Fruit fly (Drosophila melanogaster) whole organism, embryonic: ENCODE measurements around the gene CG3184.

Experiments
- BtbVII ChIP-seq: fragments of 200-800 bp; sonication (Bioruptor generic); optimal IDR thresholded peaks from 3 replicates; lab custom pipeline; 2017; ENCODE audit warnings: missing biosample characterization, mild to moderate bottlenecking, missing genetic modification characterization
- CG1024 ChIP-seq: fragments of 200-800 bp; sonication (Bioruptor generic); IDR thresholded peaks from 2 replicates; pipeline ENCODE4 v1.3.6; 2022; ENCODE audit warnings: missing biosample characterization, missing genetic modification characterization
- CG11093 ChIP-seq: fragments of 200-800 bp; sonication (Bioruptor generic); IDR thresholded peaks from 3 replicates; pipeline ENCODE4 v1.3.6; 2022; ENCODE audit warnings: missing biosample characterization, missing genetic modification characterization
- CG11456 ChIP-seq: fragments of 200-800 bp; sonication (Bioruptor generic); IDR thresholded peaks from 3 replicates; pipeline ENCODE4 v1.3.6; 2022; ENCODE audit warnings: missing biosample characterization, missing genetic modification characterization
- CG17359 ChIP-seq: fragments of 200-800 bp; sonication (Bioruptor generic); optimal IDR thresholded peaks from 3 replicates; lab custom pipeline; 2018; ENCODE audit warnings: missing biosample characterization, mild to moderate bottlenecking, missing genetic modification characterization, moderate library complexity
- CG2712 ChIP-seq: fragments of 200-800 bp; optimal IDR thresholded peaks from 3 replicates; lab custom pipeline; 2019; ENCODE audit warnings: missing biosample characterization, mild to moderate bottlenecking, missing genetic modification characterization, moderate library complexity
- CG4424 ChIP-seq: fragments of 200-800 bp; sonication (Bioruptor generic); optimal IDR thresholded peaks from 3 replicates; lab custom pipeline; 2016; ENCODE audit warnings: missing biosample characterization, missing genetic modification characterization
- CG4617 ChIP-seq: fragments of 200-800 bp; sonication (Bioruptor generic); optimal IDR thresholded peaks from 3 replicates; lab custom pipeline; 2016; ENCODE audit warnings: missing biosample characterization, missing genetic modification characterization, borderline replicate concordance
- CG4854 ChIP-seq: fragments of 200-800 bp; sonication (Bioruptor generic); optimal IDR thresholded peaks from 2 replicates; lab custom pipeline; 2016; ENCODE audit warnings: missing biosample characterization, missing genetic modification characterization, inconsistent platforms
- CG6175 ChIP-seq: fragments of 200-800 bp; sonication (Bioruptor generic); IDR thresholded peaks from 3 replicates; pipeline ENCODE4 v1.3.6; 2022; ENCODE audit warnings: missing biosample characterization, missing genetic modification characterization
- CG6272 ChIP-seq: fragments of 200-800 bp; sonication (Bioruptor generic); IDR thresholded peaks from 2 replicates; pipeline ENCODE4 v1.3.6; 2022; ENCODE audit warnings: missing biosample characterization, missing genetic modification characterization
- CG7839 ChIP-seq: fragments of 200-800 bp; sonication (Bioruptor generic); optimal IDR thresholded peaks from 3 replicates; lab custom pipeline; 2018; ENCODE audit warnings: missing biosample characterization, mild to moderate bottlenecking, missing genetic modification characterization, moderate library complexity
- CG8388 ChIP-seq: fragments of 200-800 bp; sonication (Bioruptor generic); optimal IDR thresholded peaks from 2 replicates; lab custom pipeline; 2019; ENCODE audit warnings: missing biosample characterization, mild to moderate bottlenecking, missing genetic modification characterization, moderate library complexity
- CG9215 ChIP-seq: fragments of 200-800 bp; sonication (Bioruptor generic); IDR thresholded peaks from 2 replicates; pipeline ENCODE4 v1.3.6; 2022; ENCODE audit warnings: missing biosample characterization, missing genetic modification characterization
- CHES-1-like ChIP-seq: fragments of 200-800 bp; sonication (Bioruptor generic); optimal IDR thresholded peaks from 2 replicates; lab custom pipeline; 2016; ENCODE audit warnings: missing biosample characterization, missing genetic modification characterization
- CTCF ChIP-seq: fragments of 200-800 bp; sonication (Bioruptor generic); optimal IDR thresholded peaks from 2 replicates; lab custom pipeline; 2017; ENCODE audit warnings: missing biosample characterization, mild to moderate bottlenecking, missing genetic modification characterization, moderate library complexity
- CkIIα-i1 ChIP-seq: fragments of 200-800 bp; sonication (Bioruptor generic); IDR thresholded peaks from 2 replicates; pipeline ENCODE4 v1.3.6; 2022; ENCODE audit warnings: missing biosample characterization, missing genetic modification characterization
- Dad ChIP-seq: fragments of 200-800 bp; sonication (Bioruptor generic); optimal IDR thresholded peaks from 3 replicates; lab custom pipeline; 2016; ENCODE audit warnings: missing biosample characterization, missing genetic modification characterization
- Dip2 ChIP-seq: fragments of 200-800 bp; sonication (Bioruptor generic); IDR thresholded peaks from 2 replicates; pipeline ENCODE4 v1.3.6; 2022; ENCODE audit warnings: missing biosample characterization, missing genetic modification characterization
- Dip3 ChIP-seq: fragments of 200-800 bp; sonication (Bioruptor generic); optimal IDR thresholded peaks from 3 replicates; lab custom pipeline; 2016; ENCODE audit warnings: missing biosample characterization, missing genetic modification characterization
- Doc2 ChIP-seq: fragments of 200-800 bp; sonication (Bioruptor generic); IDR thresholded peaks from 2 replicates; pipeline ENCODE4 v1.3.6; 2022; ENCODE audit warnings: missing biosample characterization, missing genetic modification characterization
- Doc3 ChIP-seq: fragments of 200-800 bp; sonication (Bioruptor generic); IDR thresholded peaks from 3 replicates; pipeline ENCODE4 v1.3.6; 2022; ENCODE audit warnings: missing biosample characterization, missing genetic modification characterization; ENCODE audit not compliant: partially characterized antibody
- ERR ChIP-seq: fragments of 200-800 bp; sonication (Bioruptor generic); optimal IDR thresholded peaks from 2 replicates; lab custom pipeline; 2016; ENCODE audit warnings: missing biosample characterization, missing genetic modification characterization
- Hmx ChIP-seq: fragments of 200-800 bp; sonication (Bioruptor generic); optimal IDR thresholded peaks from 2 replicates; lab custom pipeline; 2016; ENCODE audit warnings: missing biosample characterization, missing genetic modification characterization
- Med ChIP-seq: fragments of 200-800 bp; sonication (Bioruptor generic); peaks from one replicate; lab custom pipeline; 2016; ENCODE audit warnings: missing biosample characterization, missing genetic modification characterization, mild to moderate bottlenecking, inconsistent platforms, moderate library complexity
- Mes4 ChIP-seq: fragments of 200-800 bp; sonication (Bioruptor generic); optimal IDR thresholded peaks from 2 replicates; lab custom pipeline; 2016; ENCODE audit warnings: missing biosample characterization, missing genetic modification characterization
- NK7.1 ChIP-seq: fragments of 200-800 bp; sonication (Bioruptor generic); optimal IDR thresholded peaks from 3 replicates; lab custom pipeline; 2016; ENCODE audit warnings: missing biosample characterization, missing genetic modification characterization
- Poxn ChIP-seq: fragments of 200-800 bp; sonication (Bioruptor generic); IDR thresholded peaks from 2 replicates; pipeline ENCODE4 v1.3.6; 2022; ENCODE audit warnings: missing biosample characterization, missing genetic modification characterization
- Sin3A ChIP-seq: fragments of >200 bp; optimal IDR thresholded peaks from 2 replicates; lab custom pipeline; 2018
- Taf1 ChIP-seq: fragments of 200-800 bp; sonication (Bioruptor generic); IDR thresholded peaks from 2 replicates; pipeline ENCODE4 v1.3.6; 2022; ENCODE audit warnings: missing biosample characterization, missing genetic modification characterization
- Usf ChIP-seq: fragments of 200-800 bp; sonication (Bioruptor generic); optimal IDR thresholded peaks from 2 replicates; lab custom pipeline; 2017; ENCODE audit warnings: missing genotype, missing biosample characterization, missing genetic modification characterization
- Xbp1 ChIP-seq: fragments of 200-800 bp; sonication (Bioruptor generic); optimal IDR thresholded peaks from 3 replicates; lab custom pipeline; 2016; ENCODE audit warnings: missing biosample characterization, mild to moderate bottlenecking, missing genetic modification characterization
- az2 ChIP-seq: fragments of 200-800 bp; sonication (Bioruptor generic); optimal IDR thresholded peaks from 3 replicates; lab custom pipeline; 2016; ENCODE audit warnings: missing biosample characterization, missing genetic modification characterization
- bbx ChIP-seq: fragments of 200-800 bp; sonication (Bioruptor generic); IDR thresholded peaks from 2 replicates; pipeline ENCODE4 v1.3.6; 2022; ENCODE audit warnings: missing biosample characterization, missing genetic modification characterization; ENCODE audit not compliant: partially characterized antibody
- chinmo ChIP-seq: fragments of 200-800 bp; sonication (Bioruptor generic); IDR thresholded peaks from 4 replicates; pipeline ENCODE4 v1.3.6; 2022; ENCODE audit warnings: missing biosample characterization, missing genetic modification characterization; ENCODE audit not compliant: partially characterized antibody
- disco-r ChIP-seq: fragments of 200-800 bp; sonication (Bioruptor generic); optimal IDR thresholded peaks from 2 replicates; lab custom pipeline; 2016; ENCODE audit warnings: missing biosample characterization, missing genetic modification characterization
- dpn ChIP-seq, 2 experiments: fragments of 200-800 bp; sonication (Bioruptor generic); optimal IDR thresholded peaks; 3 replicates each; lab custom pipeline; 2016; ENCODE audit warnings: missing biosample characterization in 2 of 2, missing genetic modification characterization in 2 of 2
- fd102C ChIP-seq: fragments of 200-800 bp; sonication (Bioruptor generic); optimal IDR thresholded peaks from 2 replicates; lab custom pipeline; 2018; ENCODE audit warnings: missing biosample characterization, mild to moderate bottlenecking, missing genetic modification characterization, moderate library complexity
- gfzf ChIP-seq: fragments of 200-800 bp; sonication (Bioruptor generic); optimal IDR thresholded peaks from 2 replicates; lab custom pipeline; 2016; ENCODE audit warnings: missing biosample characterization, mild to moderate bottlenecking, missing genetic modification characterization, moderate library complexity
- h ChIP-seq: fragments of >200 bp; optimal IDR thresholded peaks from 2 replicates; lab custom pipeline; 2017
- jing ChIP-seq: fragments of 200-800 bp; sonication (Bioruptor generic); optimal IDR thresholded peaks from 2 replicates; lab custom pipeline; 2018; ENCODE audit warnings: missing biosample characterization, mild to moderate bottlenecking, missing genetic modification characterization
- lola ChIP-seq, 3 experiments: fragments of >200 bp in 2 of 3; fragments of 200-800 bp in 1 of 3; sonication (Bioruptor generic) in 1 of 3; optimal IDR thresholded peaks; 2 replicates each; lab custom pipeline; 2017 to 2019; ENCODE audit warnings: missing biosample characterization in 3 of 3, missing genetic modification characterization in 3 of 3, mild to moderate bottlenecking in 1 of 3, moderate library complexity in 1 of 3
- nerfin-2 ChIP-seq: fragments of 200-800 bp; sonication (Bioruptor generic); IDR thresholded peaks from 2 replicates; pipeline ENCODE4 v1.3.6; 2022; ENCODE audit warnings: missing biosample characterization, missing genetic modification characterization; ENCODE audit not compliant: partially characterized antibody
- pho ChIP-seq: fragments of 200-800 bp; sonication (Bioruptor generic); optimal IDR thresholded peaks from 2 replicates; lab custom pipeline; 2016; ENCODE audit warnings: missing biosample characterization, missing genetic modification characterization
- phol ChIP-seq: fragments of 200-800 bp; sonication (Bioruptor generic); optimal IDR thresholded peaks from 3 replicates; lab custom pipeline; 2018; ENCODE audit warnings: missing biosample characterization, mild to moderate bottlenecking, missing genetic modification characterization, moderate library complexity
- row ChIP-seq: fragments of 200-800 bp; sonication (Bioruptor generic); IDR thresholded peaks from 3 replicates; pipeline ENCODE4 v1.3.6; 2022; ENCODE audit warnings: missing biosample characterization, missing genetic modification characterization
- so ChIP-seq: fragments of 200-800 bp; sonication (Bioruptor generic); IDR thresholded peaks from 3 replicates; pipeline ENCODE4 v1.3.6; 2022; ENCODE audit warnings: missing biosample characterization, missing genetic modification characterization
- tgo ChIP-seq: fragments of 200-800 bp; sonication (Bioruptor generic); IDR thresholded peaks from 3 replicates; pipeline ENCODE4 v1.3.6; 2022; ENCODE audit warnings: missing biosample characterization, missing genetic modification characterization
- tna ChIP-seq: fragments of 200-800 bp; sonication (Bioruptor generic); IDR thresholded peaks from 2 replicates; pipeline ENCODE4 v1.3.6; 2022; ENCODE audit warnings: missing biosample characterization, missing genetic modification characterization; ENCODE audit not compliant: partially characterized antibody
- zfh1 ChIP-seq: fragments of 200-800 bp; sonication (Bioruptor generic); IDR thresholded peaks from 3 replicates; pipeline ENCODE4 v1.3.6; 2022; ENCODE audit warnings: missing biosample characterization, missing genetic modification characterization

Gene CG3184

dm6 chrX:6656626-6657558 is 31.7 kb downstream of the CG3184 start (continued):
- TF ChIP-seq gfzf (GFP tag; lab: Kevin White, UChicago), result no peak
- TF ChIP-seq CG8388 (GFP tag; lab: Kevin White, UChicago), result peak; percentile 37
- TF ChIP-seq CG9215 (GFP tag; lab: Robert Waterston, UW), result 0 out of 2 replicates have a peak, but pooled peaks have one; percentile 13
- TF ChIP-seq CG4617 (GFP tag; lab: Kevin White, UChicago), result no peak
- TF ChIP-seq tna (GFP tag; lab: Robert Waterston, UW), result no peak
- TF ChIP-seq CTCF (GFP tag; lab: Kevin White, UChicago), result no peak
- peak; percentile 76 for TF ChIP-seq BtbVII (GFP tag; lab: Kevin White, UChicago)
- TF ChIP-seq CG11093 (GFP tag; lab: Robert Waterston, UW), result no peak
- TF ChIP-seq Med (GFP tag; lab: Kevin White, UChicago), result peak; percentile 21
- no peak for TF ChIP-seq Poxn (GFP tag; lab: Robert Waterston, UW)
- TF ChIP-seq Mes4 (GFP tag; lab: Kevin White, UChicago), result no peak
- TF ChIP-seq CG17359 (tag; lab: Kevin White, UChicago), result peak; percentile 27
- TF ChIP-seq Taf1 (GFP tag; lab: Robert Waterston, UW), result no peak
- TF ChIP-seq CG6272 (GFP tag; lab: Robert Waterston, UW), result peak; percentile 18; the same call in 1 of the 2 replicates
- no peak for TF ChIP-seq fd102C (GFP tag; lab: Kevin White, UChicago)
- peak in 1 of 2 experiments; percentile 11 for TF ChIP-seq dpn (GFP tag; optimal IDR thresholded peaks at IDR 0.05; lab: Kevin White, UChicago)
- no peak for TF ChIP-seq Doc3 (GFP tag; lab: Robert Waterston, UW)
- TF ChIP-seq Hmx, result no peak
- TF ChIP-seq NK7.1 (GFP tag; lab: Kevin White, UChicago), result no peak
- no peak for TF ChIP-seq Xbp1
- TF ChIP-seq phol (tag; lab: Kevin White, UChicago), result peak; percentile 42
- no peak for TF ChIP-seq chinmo (GFP tag; lab: Robert Waterston, UW)
- TF ChIP-seq nerfin-2, result no peak
- peak in 1 of 3 experiments; percentile 28 for TF ChIP-seq lola (GFP tag; optimal IDR thresholded peaks at IDR 0.05; lab: Kevin White, UChicago)
- no peak for TF ChIP-seq Sin3A (lab: Kevin White, UChicago)
- no peak for TF ChIP-seq az2 (GFP tag; lab: Kevin White, UChicago)
- TF ChIP-seq CG4854 (GFP tag; lab: Kevin White, UChicago), result no peak
- no peak for TF ChIP-seq zfh1 (GFP tag; lab: Robert Waterston, UW)
- no peak for TF ChIP-seq so (GFP tag; lab: Robert Waterston, UW)
- TF ChIP-seq Doc2 (GFP tag; lab: Robert Waterston, UW), result no peak
- TF ChIP-seq row, result peak; percentile 96
- no peak for TF ChIP-seq pho (GFP tag; lab: Kevin White, UChicago)
- TF ChIP-seq CG11456, result no peak
- TF ChIP-seq CG1024 (GFP tag; lab: Robert Waterston, UW), result no peak
- TF ChIP-seq disco-r (GFP tag; lab: Kevin White, UChicago), result no peak
- no peak for TF ChIP-seq Usf (GFP tag; lab: Kevin White, UChicago)
- peak; percentile 58 for TF ChIP-seq CG2712 (tag; lab: Kevin White, UChicago)
- TF ChIP-seq CkIIα-i1 (GFP tag; lab: Robert Waterston, UW), result no peak
- TF ChIP-seq h, result no peak
- TF ChIP-seq Dip3 (GFP tag; lab: Kevin White, UChicago), result no peak
- TF ChIP-seq CHES-1-like (GFP tag; lab: Kevin White, UChicago), result no peak
- 0 out of 3 replicates have a peak, but pooled peaks have one; percentile 10 for TF ChIP-seq CG6175 (GFP tag; lab: Robert Waterston, UW)
- TF ChIP-seq Dad, result no peak
- no peak for TF ChIP-seq bbx (GFP tag; lab: Robert Waterston, UW)
- TF ChIP-seq CG7839, result peak; percentile 61
- no peak for TF ChIP-seq Dip2 (GFP tag; lab: Robert Waterston, UW)
- peak; percentile 21 for TF ChIP-seq CG4424 (GFP tag; lab: Kevin White, UChicago)
- TF ChIP-seq jing (GFP tag; lab: Kevin White, UChicago), result no peak
- no peak for TF ChIP-seq ERR
- TF ChIP-seq tgo (GFP tag; lab: Robert Waterston, UW), result no peak
